Fruit fly (Drosophila melanogaster): ENCODE data around the gene Rpn1.

The Rpn1 gene

DNA sequence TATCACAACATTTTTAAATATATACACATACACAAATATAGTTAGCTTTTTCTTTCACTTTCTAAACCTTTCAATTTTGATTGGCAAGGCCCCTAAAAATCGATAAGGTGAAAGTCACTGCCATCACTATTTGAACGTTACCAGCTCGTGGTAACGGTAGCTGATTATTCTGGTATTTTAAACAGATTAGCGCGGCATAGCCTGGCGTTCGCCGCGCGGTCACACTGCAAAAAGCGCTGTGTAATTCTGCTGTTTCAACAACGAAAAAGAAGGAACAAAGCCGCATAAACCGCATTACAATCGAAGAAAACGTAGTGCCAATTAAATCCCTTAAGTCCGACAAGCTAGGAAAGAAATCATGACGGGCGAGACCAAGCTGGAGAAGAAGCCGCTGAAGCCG, at the start of gene Rpn1:
Rpn1 (plus strand) TSS at position 219 of the 400 bp plus-strand sequence.
- no peak for TF ChIP-seq noc (tag; optimal IDR thresholded peaks at IDR 0.05)

DNA sequence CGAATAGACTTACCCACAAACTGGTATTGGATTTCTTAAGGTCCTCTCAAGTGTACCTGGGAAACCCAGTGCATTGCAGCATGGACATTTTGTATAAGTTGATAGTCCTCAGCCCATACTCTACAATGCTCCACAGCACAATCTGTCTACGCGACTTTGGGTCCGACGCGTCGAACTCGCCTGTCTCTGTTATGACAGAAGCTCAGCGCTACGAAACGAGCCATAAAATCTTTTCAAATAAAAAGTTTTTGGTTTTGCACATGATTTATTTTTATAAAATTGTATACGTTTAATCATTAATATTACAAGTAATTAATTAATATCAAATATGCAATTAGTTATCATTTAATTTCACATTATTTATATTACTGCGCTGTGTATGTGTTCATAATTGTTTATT, 47.6 kb upstream of the Rpn1 start:
- no peak for TF ChIP-seq noc (tag; optimal IDR thresholded peaks at IDR 0.05)

DNA sequence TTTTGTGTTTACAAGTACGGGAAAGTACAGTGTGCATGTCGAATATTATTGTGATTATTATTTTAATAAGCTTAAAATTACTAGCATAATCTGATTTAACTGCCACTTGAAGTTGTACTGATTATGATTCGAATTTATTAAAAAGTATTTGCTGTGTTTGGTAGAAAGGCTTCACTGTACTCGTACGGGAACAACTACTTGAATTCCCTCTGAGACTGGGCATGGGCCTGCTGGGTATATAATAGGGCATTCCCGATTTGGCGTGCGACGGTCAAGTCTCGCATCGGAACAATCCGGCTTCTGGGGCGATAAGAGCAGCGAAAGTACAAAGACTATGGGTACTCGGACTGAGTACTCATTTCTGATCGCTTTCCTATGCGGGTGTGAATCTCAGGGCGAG, 45.2 kb upstream of the Rpn1 start:
- TF ChIP-seq noc (tag; optimal IDR thresholded peaks at IDR 0.05), result no peak

DNA sequence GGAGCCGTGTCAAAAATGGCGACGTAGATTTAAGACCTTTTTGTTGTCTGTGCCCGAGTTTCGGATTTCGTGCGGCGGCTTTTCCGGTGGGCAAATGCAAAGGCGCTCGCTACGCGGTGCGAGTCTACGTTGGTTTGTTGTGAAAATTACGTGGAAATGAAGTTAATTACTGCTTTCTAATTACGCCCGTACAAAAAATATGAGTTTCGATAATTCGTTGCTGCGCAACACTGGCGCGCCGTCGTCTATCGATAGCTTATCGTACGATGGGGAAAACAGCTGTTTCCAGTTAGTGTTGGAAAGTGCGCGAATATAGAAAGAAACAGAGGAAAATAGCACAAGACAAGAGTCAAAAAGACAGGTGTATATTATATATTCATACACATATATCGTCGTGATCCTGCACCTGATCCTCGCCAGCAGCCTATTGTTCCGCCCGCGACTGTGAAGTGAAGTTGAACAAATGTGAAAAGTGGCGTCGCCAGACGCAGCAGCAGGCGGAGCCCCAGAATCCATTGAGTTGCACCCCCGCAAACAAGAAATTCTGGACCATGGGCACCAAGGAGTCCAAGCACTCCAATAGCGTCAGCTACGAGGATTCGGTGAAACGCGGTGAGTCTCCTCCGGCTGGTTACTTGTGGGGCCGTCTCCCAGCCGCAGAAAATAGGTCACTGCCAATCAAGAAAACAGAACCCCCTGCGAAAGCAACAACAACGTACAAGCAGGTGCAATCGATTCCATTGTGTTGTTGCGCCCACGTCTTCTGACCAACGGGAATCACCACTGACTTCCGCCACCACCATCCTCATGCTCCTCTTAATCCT, 43.8 kb upstream of the Rpn1 start, which contains the start of the genes Rab8 and Usp32:
Rab8 (minus strand) TSS at position 236 of the 824 bp plus-strand sequence.
Usp32 (plus strand) TSS at position 297 of the 824 bp plus-strand sequence.
- TF ChIP-seq noc (tag; optimal IDR thresholded peaks at IDR 0.05), result peak; percentile 74

DNA sequence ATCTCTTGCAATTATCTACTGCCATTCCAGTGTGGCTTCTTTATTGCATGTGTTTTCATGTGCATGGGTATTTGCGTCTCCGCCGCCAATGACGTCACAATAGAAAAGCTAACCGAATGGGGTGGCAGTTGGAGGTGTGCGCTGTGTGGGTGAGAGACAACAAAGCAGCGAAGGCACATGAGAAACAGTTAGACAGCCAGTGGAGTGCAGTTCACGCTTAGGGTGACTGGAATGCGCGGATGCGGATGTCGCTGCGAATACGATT, 43.3 kb upstream of the Rpn1 start:
- no peak for TF ChIP-seq noc (tag; optimal IDR thresholded peaks at IDR 0.05)

DNA sequence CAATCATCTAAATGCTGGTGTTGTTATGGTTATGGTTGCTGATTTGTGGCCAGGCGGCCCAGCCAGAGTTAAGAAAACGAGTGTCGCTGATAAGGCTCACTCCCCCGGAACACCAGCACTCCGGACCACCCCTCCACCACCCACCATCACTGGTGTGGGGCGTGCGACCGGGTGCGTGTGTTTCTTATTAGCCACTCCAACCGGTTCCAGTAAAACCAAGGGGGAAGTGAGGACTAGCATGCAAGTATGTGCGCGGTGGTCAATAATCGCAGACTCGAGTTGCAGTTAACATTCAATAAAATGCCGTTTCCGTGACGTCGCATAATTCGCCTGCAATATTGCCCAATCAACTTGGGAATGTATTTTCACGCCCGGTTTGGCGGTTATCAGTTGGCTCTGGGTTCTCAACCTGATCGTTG, 42.4 kb upstream of the Rpn1 start:
- TF ChIP-seq noc (tag; optimal IDR thresholded peaks at IDR 0.05), result peak; percentile 35

DNA sequence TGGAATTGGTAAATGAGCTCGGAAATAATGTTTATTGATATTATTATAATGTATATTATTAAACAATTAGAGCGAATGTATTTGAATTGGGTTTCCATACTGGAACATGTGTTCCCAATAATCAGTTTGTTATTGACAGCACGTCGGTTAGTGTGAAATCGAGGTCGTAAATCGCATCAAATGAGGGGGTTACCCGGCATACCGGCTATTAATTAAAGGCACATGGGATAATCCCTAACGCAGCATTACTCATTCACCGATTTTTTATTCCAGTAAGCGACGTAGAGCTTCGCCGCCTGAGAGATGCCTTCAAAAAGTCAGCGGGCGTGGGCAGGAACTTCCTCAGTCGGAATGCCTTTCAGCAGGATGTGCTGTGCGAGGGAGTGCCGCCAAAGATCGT, 41.4 kb upstream of the Rpn1 start:
- no peak for TF ChIP-seq noc (tag; optimal IDR thresholded peaks at IDR 0.05)

DNA sequence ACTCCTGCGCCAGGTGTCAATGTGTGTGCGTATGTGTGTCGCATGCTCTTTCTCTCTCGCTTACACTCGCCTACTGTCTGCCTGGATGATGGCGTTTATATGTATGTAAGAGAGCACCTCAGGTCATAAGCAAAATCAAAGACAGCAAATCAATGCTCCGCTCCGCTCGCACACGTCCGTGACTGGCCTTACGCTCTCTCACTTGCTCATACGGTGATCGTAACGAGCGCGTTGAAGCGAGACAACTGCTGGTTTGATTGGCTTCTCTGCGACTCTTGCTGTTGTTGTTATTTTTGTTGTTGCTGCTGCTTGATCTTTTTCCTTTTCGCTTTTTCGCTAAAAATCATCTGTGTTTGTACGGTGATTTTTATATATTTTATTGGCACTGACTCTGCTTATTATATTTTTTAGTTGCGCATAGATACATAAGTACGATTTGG, 19.3 kb upstream of the Rpn1 start:
- peak; percentile 69 for TF ChIP-seq noc (tag; optimal IDR thresholded peaks at IDR 0.05)

DNA sequence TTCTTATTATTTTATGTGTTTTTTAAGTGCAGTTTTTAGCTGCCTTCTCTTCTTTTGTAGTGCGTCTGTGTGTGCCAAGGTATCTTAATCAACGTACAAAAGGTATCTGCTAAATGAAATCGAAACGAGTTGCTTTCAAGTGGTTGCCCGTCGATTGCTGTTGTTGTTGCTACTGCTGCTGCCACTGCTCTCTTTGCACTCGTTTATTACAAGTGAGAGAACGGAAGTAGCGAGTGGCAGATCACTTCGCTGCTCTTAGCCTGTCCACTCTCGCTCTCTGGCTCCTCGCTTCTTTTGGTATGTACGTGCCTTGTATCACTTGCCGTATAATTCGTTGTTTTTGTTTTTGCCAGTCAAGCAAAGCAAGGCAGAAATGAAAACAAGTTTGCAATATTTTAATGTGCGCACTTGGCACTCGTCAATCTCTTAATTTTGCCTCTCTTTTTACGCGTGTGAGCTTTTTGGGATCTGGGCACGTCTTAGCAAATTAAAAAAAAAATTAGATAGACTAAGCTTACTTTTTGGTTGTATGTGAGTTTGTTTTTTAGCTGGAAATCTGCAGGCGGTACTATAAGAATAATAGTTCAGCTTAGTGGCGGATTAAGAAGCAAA, 18.5 kb upstream of the Rpn1 start:
- no peak for TF ChIP-seq noc (tag; optimal IDR thresholded peaks at IDR 0.05)

DNA sequence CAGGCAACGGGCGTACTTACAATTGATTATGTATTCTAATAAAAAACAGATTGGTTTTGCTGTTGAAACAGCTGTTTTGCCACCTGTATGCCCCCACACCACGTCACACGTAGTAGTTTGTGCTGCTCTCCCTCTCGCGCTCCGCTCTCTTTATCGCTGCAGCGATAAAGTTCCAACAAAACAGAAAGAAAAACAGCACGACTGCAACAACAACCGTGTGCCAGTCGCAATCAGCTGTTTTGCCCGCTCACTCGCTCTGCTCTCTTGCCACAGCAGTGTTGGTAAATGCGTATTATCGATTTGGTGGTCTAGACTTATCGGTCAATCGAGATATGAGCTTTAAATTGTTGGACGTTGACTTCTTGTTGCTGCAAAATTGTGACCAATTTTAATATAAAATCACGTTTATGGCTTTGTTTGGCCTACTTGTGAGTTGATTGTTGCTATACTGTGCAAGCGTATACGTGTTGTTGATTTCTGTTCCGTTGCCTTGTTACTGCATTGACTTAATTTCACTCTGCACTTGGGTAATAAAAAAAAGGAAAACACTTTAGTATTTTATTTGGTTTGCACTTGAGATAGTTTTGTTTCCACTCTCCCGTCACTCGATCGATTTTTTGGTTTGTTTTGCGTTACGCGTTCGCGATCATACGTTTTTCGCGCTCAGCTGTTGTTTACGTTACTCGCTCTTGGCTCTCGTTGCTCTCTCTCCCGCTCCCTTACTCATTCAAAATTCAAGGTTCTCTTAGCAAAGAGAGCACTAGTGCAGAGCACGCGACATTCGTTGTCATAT, 17.8 kb upstream of the Rpn1 start:
- no peak for TF ChIP-seq noc (tag; optimal IDR thresholded peaks at IDR 0.05)

DNA sequence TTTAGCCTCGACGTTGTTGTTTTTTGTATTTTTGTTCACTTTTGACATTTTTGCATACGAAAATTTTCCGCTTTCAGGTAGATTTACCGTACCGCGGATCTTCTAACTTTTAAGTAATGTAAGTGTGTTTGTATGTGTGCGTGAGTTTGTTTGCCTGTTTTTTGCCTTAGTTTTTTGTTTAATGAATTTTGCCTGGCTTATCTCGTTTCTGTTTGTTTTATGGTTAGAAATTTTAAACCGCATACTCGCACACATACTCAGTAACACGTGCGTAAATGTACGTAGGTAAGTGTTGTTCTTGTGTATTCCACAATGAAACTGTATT, 17.2 kb upstream of the Rpn1 start:
- no peak for TF ChIP-seq noc (tag; optimal IDR thresholded peaks at IDR 0.05)

DNA sequence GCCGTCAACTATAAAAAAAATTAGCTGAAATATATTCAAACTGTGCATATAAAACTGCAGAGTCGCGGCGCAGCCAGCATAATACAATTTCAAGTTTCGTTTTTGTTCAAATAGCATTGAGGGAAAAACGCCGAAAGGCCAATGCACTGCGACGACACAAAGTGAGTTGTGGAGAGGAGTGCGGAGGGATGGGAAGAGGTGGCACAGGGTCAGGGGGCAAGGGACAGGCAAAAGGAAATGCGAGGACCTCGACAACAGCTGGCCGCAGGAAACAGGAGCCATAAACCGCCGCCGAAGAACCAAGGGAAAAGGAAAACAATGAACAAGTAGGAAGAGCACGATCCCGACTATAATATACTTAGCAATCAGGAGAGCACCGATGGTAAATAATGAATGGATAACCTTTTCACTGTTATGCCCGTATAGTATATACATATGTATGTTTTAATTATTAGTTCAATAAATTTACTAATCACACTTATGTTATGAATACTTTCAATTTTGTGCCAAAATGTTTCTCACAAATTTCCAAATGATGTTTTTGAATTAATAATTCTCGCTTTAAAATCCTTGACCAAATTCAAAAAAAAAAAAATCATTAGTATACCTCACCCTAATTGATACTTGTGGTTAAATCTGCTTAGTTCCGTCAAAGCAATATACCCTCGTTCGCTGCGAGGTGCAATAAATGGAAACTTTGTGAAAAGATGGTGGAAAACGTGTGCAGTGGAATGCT, 16.1 kb upstream of the Rpn1 start:
- TF ChIP-seq noc (tag; optimal IDR thresholded peaks at IDR 0.05), result no peak

DNA sequence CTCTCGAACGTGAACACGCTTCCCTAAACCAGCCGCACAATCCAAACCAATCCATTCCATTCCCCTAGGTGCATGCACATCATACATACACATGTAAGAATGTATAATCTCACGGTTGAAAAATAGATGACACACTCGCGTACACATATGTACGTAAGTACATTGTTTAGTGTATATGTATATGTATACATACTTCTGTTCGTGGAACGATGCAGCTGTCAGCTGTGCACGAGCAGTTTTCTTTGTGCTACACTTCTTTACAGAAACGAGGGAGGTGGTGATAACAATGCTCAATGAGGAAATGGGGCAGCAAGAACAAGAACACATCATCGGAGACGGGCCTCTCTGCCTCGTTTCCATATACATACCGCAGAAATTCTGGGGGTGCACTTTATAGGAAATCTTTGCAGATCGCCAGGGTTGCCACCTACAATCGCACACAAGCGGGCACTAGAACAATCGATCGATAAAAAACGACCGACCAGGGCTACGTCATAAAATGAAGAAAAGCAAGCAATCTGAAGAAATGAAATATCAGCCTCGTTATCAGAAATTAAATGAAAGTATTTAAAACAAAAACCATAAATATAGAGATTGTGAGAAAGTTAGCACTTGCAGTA, 15.4 kb upstream of the Rpn1 start:
- no peak for TF ChIP-seq noc (tag; optimal IDR thresholded peaks at IDR 0.05)

DNA sequence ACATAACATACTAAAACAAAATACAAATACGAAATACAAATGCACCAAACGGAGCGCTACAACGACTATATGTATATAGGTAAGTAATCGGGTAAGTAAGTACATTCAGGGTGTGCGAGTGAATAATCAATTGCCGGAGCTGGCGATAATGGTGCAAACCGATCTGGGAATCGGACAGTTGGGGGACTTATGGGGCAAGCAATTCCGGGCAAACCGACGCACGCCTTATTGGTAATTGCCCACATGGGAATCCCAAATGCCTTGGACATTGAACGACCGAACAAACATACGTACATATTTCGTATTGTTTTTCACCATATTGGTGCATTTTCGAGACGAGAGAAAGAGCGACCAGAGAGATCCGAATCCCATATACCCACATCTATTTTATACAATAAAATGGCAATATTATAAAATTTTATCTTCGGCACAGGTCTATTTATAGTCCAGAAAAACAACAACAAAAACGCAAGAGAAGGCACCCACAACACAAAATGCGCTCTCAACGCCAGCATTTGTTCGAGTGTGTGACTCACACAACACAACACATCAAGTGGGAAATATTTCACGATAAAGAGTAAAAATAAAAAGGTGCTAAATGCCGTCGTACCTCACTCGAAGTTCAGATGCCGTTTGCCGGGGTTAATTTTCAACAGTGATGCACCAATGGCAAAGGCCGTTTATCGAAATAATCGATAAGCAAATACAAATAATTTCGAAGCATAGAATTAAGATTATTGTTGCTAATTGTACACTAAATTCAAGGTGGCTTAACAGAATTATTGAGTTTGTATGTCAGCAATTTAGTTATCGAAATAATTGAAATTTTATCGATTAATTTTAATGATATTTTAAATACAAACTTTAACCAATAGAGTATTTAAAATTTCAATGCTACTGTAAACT, 14.4 kb upstream of the Rpn1 start:
- no peak for TF ChIP-seq noc (tag; optimal IDR thresholded peaks at IDR 0.05)

Measured in whole organism, larva.